Fruit fly (Drosophila melanogaster): ENCODE measurements around the gene Prosbeta3.

Gene Prosbeta3

DNA sequence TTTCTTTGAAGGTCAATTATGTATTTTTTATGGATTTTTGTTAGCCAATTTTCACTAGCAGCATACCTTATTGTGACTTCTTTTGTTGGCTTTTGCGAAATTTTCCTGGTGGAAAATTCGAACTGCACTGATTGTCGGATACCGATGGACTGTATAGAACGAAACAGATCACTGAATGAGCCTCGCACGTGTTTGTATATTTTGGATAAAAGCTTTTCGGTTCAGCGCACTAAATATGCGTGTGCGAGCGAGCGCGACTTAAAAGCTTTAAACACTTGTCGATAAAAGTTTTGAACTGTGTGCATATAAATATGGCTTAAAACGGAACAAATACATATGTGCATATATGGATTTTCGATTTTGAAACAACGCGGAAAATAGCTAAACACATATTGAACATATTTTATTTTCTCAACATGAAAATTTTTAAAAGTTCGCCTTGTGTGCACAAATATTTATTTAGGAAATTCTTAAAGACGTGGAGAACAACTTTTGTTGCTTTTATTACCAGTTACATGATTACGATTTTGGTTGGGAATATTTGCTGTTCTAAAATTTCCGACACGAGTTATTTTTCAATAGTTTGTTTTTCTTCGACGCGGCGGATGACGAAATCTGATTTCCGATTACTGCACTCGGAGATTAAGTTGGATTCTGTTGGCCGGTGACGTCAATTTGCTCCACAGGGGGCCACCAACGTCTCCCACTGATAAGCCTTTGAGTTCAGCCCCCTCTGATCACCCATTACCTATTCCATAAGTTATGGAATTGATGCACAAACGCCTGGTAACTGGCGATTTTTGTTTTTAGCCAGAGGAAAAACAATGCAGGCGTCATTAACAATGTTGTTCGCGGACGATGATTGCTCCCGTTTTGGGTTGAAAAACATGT, 43.3 kb upstream of the Prosbeta3 start:
- TF ChIP-seq grau (tag; optimal IDR thresholded peaks at IDR 0.05) (peak; percentile 11), YL-1 (GFP tag; optimal IDR thresholded peaks at IDR 0.05) (peak; percentile 38), CG1603 (tag; optimal IDR thresholded peaks at IDR 0.05) (no peak), CG15269 (tag; optimal IDR thresholded peaks at IDR 0.05) (peak; percentile 22), CG15514 (GFP tag; optimal IDR thresholded peaks at IDR 0.05) (peak; percentile 13), wdn (GFP tag; IDR thresholded peaks at IDR 0.05) (no peak), CG13296 (GFP tag; optimal IDR thresholded peaks at IDR 0.05) (peak; percentile 43), dm (GFP tag; optimal IDR thresholded peaks at IDR 0.05) (peak; percentile 36), Pdp1 (GFP tag; optimal IDR thresholded peaks at IDR 0.05) (peak in 1 of 2 experiments; percentile 16), dan (GFP tag; IDR thresholded peaks at IDR 0.05) (no peak), sug (tag; optimal IDR thresholded peaks at IDR 0.05) (peak; percentile 96), PHDP (tag; optimal IDR thresholded peaks at IDR 0.05) (peak; percentile 23), cwo (GFP tag; optimal IDR thresholded peaks at IDR 0.05) (peak; percentile 90), Med (GFP tag) (peak; percentile 53), CG2678 (tag; optimal IDR thresholded peaks at IDR 0.05) (peak; percentile 11), zfh2 (GFP tag; optimal IDR thresholded peaks at IDR 0.05) (peak; percentile 11), gem (tag; optimal IDR thresholded peaks at IDR 0.05) (peak; percentile 30), sens (GFP tag) (peak; percentile 77), CG2116 (GFP tag; optimal IDR thresholded peaks at IDR 0.05) (no peak), CG10209 (GFP tag; optimal IDR thresholded peaks at IDR 0.05) (no peak), HLHmδ (GFP tag; optimal IDR thresholded peaks at IDR 0.05) (no peak), CG8290 (GFP tag; optimal IDR thresholded peaks at IDR 0.05) (no peak), CG8290 (tag; optimal IDR thresholded peaks at IDR 0.05) (peak in 1 of 2 experiments; percentile 29), lab (GFP tag; optimal IDR thresholded peaks at IDR 0.05) (peak; percentile 31), CG8388 (GFP tag; optimal IDR thresholded peaks at IDR 0.05) (peak; percentile 94), Fer3 (tag; optimal IDR thresholded peaks at IDR 0.05) (peak; percentile 14), Meics (GFP tag; optimal IDR thresholded peaks at IDR 0.05) (peak; percentile 33), CG13894 (tag; optimal IDR thresholded peaks at IDR 0.05) (peak; percentile 57), MTF-1 (GFP tag; optimal IDR thresholded peaks at IDR 0.05; ENCODE audit: borderline replicate concordance) (no peak), sd (tag; optimal IDR thresholded peaks at IDR 0.05) (peak; percentile 6), lilli (GFP tag; optimal IDR thresholded peaks at IDR 0.05) (peak; percentile 22), trem (tag; optimal IDR thresholded peaks at IDR 0.05) (no peak), CG14050 (GFP tag; IDR thresholded peaks at IDR 0.05) (no peak), oc (tag; optimal IDR thresholded peaks at IDR 0.05) (peak; percentile 3)

DNA sequence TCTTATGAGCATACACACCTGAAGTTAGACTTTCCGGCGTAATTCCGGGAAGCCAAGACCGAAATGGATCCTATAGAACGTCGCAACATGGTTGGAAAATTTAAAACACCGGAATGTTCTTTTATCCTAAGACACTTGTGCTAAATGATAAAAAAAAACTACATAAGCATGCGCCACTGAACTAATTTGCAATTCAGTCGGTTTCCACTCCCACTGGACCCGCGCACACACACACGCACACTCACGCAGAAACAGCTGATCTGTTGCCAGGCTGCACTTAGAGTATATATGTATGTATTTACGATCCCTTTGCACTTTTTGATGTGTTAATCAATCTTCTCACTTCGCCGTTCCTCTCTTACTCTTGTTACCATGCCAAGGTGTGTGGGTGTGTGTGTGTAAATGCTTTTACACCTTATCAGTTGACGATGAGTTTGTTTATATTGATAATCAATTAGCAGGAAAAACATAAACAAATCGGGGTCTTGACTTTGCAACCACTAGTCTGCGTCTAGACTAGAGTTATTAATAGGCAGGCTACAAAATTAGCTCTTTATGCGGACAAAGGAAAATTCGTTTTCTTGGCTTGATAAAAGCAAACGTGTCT, 42.5 kb upstream of the Prosbeta3 start, which contains the start of gene Mst85C:
TSS of gene Mst85C (plus strand) at position 180 of the 607 bp plus-strand sequence.
- TF ChIP-seq MESR4 (GFP tag; optimal IDR thresholded peaks at IDR 0.05) (peak; percentile 62), nom (GFP tag; optimal IDR thresholded peaks at IDR 0.05) (peak; percentile 62), stc (GFP tag; IDR thresholded peaks at IDR 0.05) (no peak), CG15479 (GFP tag; optimal IDR thresholded peaks at IDR 0.05) (peak; percentile 62), CG9437 (GFP tag; optimal IDR thresholded peaks at IDR 0.05) (peak; percentile 61), Hr78 (GFP tag; optimal IDR thresholded peaks at IDR 0.05) (no peak), mam (GFP tag; optimal IDR thresholded peaks at IDR 0.05) (no peak), CG2875 (GFP tag; optimal IDR thresholded peaks at IDR 0.05) (peak; percentile 7), Med (GFP tag) (peak; percentile 73), dmrt11E (tag; optimal IDR thresholded peaks at IDR 0.05) (no peak), CG16813 (GFP tag; IDR thresholded peaks at IDR 0.05; ENCODE audit: partially characterized antibody) (no peak), her (GFP tag; optimal IDR thresholded peaks at IDR 0.05) (no peak), lbe (GFP tag; optimal IDR thresholded peaks at IDR 0.05) (peak; percentile 20), lilli (GFP tag; optimal IDR thresholded peaks at IDR 0.05) (no peak), Bteb2 (GFP tag; optimal IDR thresholded peaks at IDR 0.05) (no peak), Fer3 (tag; optimal IDR thresholded peaks at IDR 0.05) (no peak), tgo (GFP tag; IDR thresholded peaks at IDR 0.05) (no peak)

Data from whole organism, embryonic.